Worm (Caenorhabditis elegans): ENCODE results near the gene R08F11.1.

DNA sequence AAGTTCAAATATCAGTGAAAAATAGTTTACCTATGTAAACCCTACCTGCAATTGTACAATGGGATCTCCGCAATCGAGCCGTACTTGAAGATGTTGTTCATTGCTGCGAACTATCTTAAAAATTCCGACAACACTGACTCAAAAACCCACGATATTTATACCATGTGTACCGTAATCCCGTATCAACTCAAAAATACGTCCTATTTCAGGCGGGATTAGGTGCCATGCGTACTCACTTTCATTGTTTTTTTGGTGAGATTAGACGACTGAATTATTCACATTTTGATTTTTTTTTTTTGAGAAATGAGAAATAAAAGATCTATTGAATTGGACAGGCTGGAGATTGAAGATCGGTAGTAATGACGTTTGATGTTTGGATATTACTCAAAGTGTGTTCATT lies 16.4 kb upstream of the R08F11.1 start, which contains the start of gene srt-30:
- TF ChIP-seq him-1 (tag; optimal IDR thresholded peaks at IDR 0.05) (no peak), dao-5 (tag; optimal IDR thresholded peaks at IDR 0.05) (no peak), W03F9.2 (tag; optimal IDR thresholded peaks at IDR 0.05) (no peak)
